Fruit fly (Drosophila melanogaster): ENCODE data around the gene gny.

Gene gny

DNA sequence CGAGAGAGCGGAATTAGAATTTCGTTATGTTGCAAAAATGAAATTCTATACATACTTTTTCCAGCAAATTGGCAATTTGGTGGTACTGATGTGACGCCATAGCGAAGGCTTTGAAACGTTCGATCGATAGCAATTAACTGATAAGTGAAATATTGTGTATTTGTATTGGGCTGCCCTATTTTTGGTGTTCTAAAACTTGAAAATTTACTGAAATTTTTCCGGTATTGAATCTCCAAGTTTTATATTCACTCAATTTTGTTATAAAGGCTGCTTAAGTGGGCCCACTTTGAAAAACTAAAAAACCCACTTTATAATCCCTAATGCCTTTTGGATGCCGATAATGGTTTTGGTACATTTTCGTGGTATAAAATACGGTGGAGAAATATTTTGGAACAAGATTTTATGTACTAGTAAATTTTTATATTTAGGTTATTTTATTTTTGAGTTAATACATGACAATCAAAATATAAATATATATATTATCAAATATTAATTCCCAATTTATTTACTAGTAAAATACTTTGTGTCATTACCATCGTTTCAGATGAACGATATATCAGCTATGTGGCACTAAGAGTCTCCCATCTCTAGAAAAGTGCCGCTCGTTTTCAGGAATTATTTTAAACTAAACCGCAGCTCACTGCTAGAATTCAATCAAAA lies 17.4 kb upstream of the gny start, which contains the start of the genes Cand1 and pim (continued):
- TF ChIP-seq NFAT (GFP tag; IDR thresholded peaks at IDR 0.05) (no peak), CG13624 (GFP tag; optimal IDR thresholded peaks at IDR 0.05) (no peak), CG12769 (tag; optimal IDR thresholded peaks at IDR 0.05) (no peak), CG2889 (GFP tag; IDR thresholded peaks at IDR 0.05) (no peak), C15 (GFP tag; IDR thresholded peaks at IDR 0.05) (no peak), vnd (GFP tag; IDR thresholded peaks at IDR 0.05; ENCODE audit: partially characterized antibody) (peak; percentile 33; the same call in 1 of the 3 replicates), ssp (GFP tag; IDR thresholded peaks at IDR 0.05) (peak; percentile 29; the same call in 1 of the 2 replicates), ara (GFP tag; IDR thresholded peaks at IDR 0.05) (no peak), CG9876 (GFP tag; optimal IDR thresholded peaks at IDR 0.05) (no peak), CG15601 (tag; optimal IDR thresholded peaks at IDR 0.05) (peak; percentile 62), toy (GFP tag; IDR thresholded peaks at IDR 0.05) (no peak), mam (GFP tag; optimal IDR thresholded peaks at IDR 0.05) (no peak), dmrt99B (tag; optimal IDR thresholded peaks at IDR 0.05) (no peak), bowl (GFP tag; IDR thresholded peaks at IDR 0.05) (no peak), cato (GFP tag; optimal IDR thresholded peaks at IDR 0.05; ENCODE audit: borderline replicate concordance) (no peak), inv (GFP tag; IDR thresholded peaks at IDR 0.05; ENCODE audit: partially characterized antibody) (peak; percentile 55), unc-4 (GFP tag; IDR thresholded peaks at IDR 0.05; ENCODE audit: partially characterized antibody) (peak; percentile 73), wdn (GFP tag; IDR thresholded peaks at IDR 0.05) (no peak), Stat92E (GFP tag; optimal IDR thresholded peaks at IDR 0.05) (no peak), CG8281 (tag; optimal IDR thresholded peaks at IDR 0.05) (no peak), dimm (GFP tag; IDR thresholded peaks at IDR 0.05) (no peak), Opbp (GFP tag; IDR thresholded peaks at IDR 0.05; ENCODE audit: partially characterized antibody) (no peak; the same call in 2 of the 3 replicates), CG3065 (GFP tag; optimal IDR thresholded peaks at IDR 0.05) (no peak), CG10209 (GFP tag; optimal IDR thresholded peaks at IDR 0.05) (no peak), CG14441 (GFP tag; IDR thresholded peaks at IDR 0.05) (no peak), CG6254 (GFP tag; optimal IDR thresholded peaks at IDR 0.05) (no peak), lilli (GFP tag; optimal IDR thresholded peaks at IDR 0.05) (no peak), Kr (GFP tag; optimal IDR thresholded peaks at IDR 0.05) (no peak), MBD-R2 (GFP tag; IDR thresholded peaks at IDR 0.05) (peak; percentile 28; the same call in 1 of the 2 replicates), Sox102F (GFP tag; optimal IDR thresholded peaks at IDR 0.05) (no peak), Dip2 (GFP tag; IDR thresholded peaks at IDR 0.05) (no peak), CG2712 (tag; optimal IDR thresholded peaks at IDR 0.05) (peak; percentile 63), CG1529 (GFP tag; optimal IDR thresholded peaks at IDR 0.05) (no peak), CG14014 (GFP tag; IDR thresholded peaks at IDR 0.05) (no peak), CTCF (GFP tag; optimal IDR thresholded peaks at IDR 0.05) (no peak), CG7271 (tag; optimal IDR thresholded peaks at IDR 0.05) (no peak), ham (GFP tag; IDR thresholded peaks at IDR 0.05) (no peak), Gsc (GFP tag; IDR thresholded peaks at IDR 0.05) (no peak), CG12391 (tag; optimal IDR thresholded peaks at IDR 0.05) (peak; percentile 59), Bdp1 (GFP tag; optimal IDR thresholded peaks at IDR 0.05) (no peak), tap (tag; optimal IDR thresholded peaks at IDR 0.05) (no peak), Trl (optimal IDR thresholded peaks at IDR 0.05) (no peak), Trl (GFP tag; optimal IDR thresholded peaks at IDR 0.05) (no peak), CG17829 (tag; optimal IDR thresholded peaks at IDR 0.05) (peak; percentile 69), CG3281 (GFP tag; optimal IDR thresholded peaks at IDR 0.05) (no peak), Vsx1 (GFP tag; optimal IDR thresholded peaks at IDR 0.05) (no peak), trem (tag; optimal IDR thresholded peaks at IDR 0.05) (peak; percentile 81), CG1602 (GFP tag; optimal IDR thresholded peaks at IDR 0.05) (no peak), Fer1 (GFP tag; optimal IDR thresholded peaks at IDR 0.05) (peak; percentile 3), CG4328 (GFP tag; optimal IDR thresholded peaks at IDR 0.05) (no peak), CG11085 (GFP tag; IDR thresholded peaks at IDR 0.05) (no peak)
